Worm (Caenorhabditis elegans) whole organism, L4 larva: Measurements from ENCODE around the gene vit-3.

ENCODE experiments used
- T20F7.1 ChIP-seq: fragments of 200-800 bp; sonication (Bioruptor generic); optimal IDR thresholded peaks from 2 replicates; lab custom pipeline; 2018; ENCODE audit warnings: mild to moderate bottlenecking, missing genetic modification characterization, missing compliant biosample characterization
- Y105C5A.15 ChIP-seq: fragments of 200-800 bp; sonication (Bioruptor generic); IDR thresholded peaks from 2 replicates; pipeline ENCODE4 v1.3.6; 2022; ENCODE audit warnings: missing genetic modification characterization, missing compliant biosample characterization
- Y5F2A.4 ChIP-seq: fragments of 200-800 bp; sonication (Bioruptor generic); optimal IDR thresholded peaks from 2 replicates; lab custom pipeline; 2018; ENCODE audit warnings: mild to moderate bottlenecking, missing genetic modification characterization, missing compliant biosample characterization
- aha-1 ChIP-seq: fragments of 150-350 bp; peaks from one replicate; lab custom pipeline; 2014; ENCODE audit warnings: missing biosample characterization, missing genetic modification characterization
- aly-2 ChIP-seq: sonication (generic microtip); optimal IDR thresholded peaks from 2 replicates; lab custom pipeline; 2018; ENCODE audit warnings: missing biosample characterization, missing genetic modification characterization
- ama-1 ChIP-seq: fragments of 150-350 bp; optimal IDR thresholded peaks from 2 replicates; lab custom pipeline; 2014; ENCODE audit warnings: inconsistent platforms, mixed read lengths
- arid-1 ChIP-seq: fragments of 200-800 bp; sonication (Bioruptor generic); conservative IDR thresholded peaks from 2 replicates; pipeline ENCODE4 v1.3.6; 2022; ENCODE audit warnings: missing genetic modification reagents, missing genetic modification characterization, missing compliant biosample characterization
- ctbp-1 ChIP-seq: fragments of 200-800 bp; sonication (Bioruptor generic); IDR thresholded peaks from 2 replicates; pipeline ENCODE4 v1.3.6; 2022; ENCODE audit warnings: missing genetic modification reagents, missing genetic modification characterization, missing compliant biosample characterization
- daf-16 ChIP-seq, 3 experiments: sonication (generic microtip); optimal IDR thresholded peaks; 2 replicates each; lab custom pipeline; 2016 to 2017; ENCODE audit warnings: missing genetic modification characterization in 3 of 3, missing genetic modification reagents in 3 of 3, mild to moderate bottlenecking in 2 of 3, missing compliant biosample characterization in 2 of 3, missing biosample characterization in 1 of 3, moderate library complexity in 1 of 3
- daf-8 ChIP-seq: fragments of 200-800 bp; sonication (Bioruptor generic); IDR thresholded peaks from 2 replicates; pipeline ENCODE4 v1.3.6; 2022; ENCODE audit warnings: missing genetic modification characterization, missing compliant biosample characterization
- dmd-6 ChIP-seq: fragments of 200-800 bp; sonication (Bioruptor generic); IDR thresholded peaks from 2 replicates; pipeline ENCODE4 v1.3.6; 2022; ENCODE audit warnings: missing genetic modification reagents, missing genetic modification characterization, missing compliant biosample characterization
- dmd-9 ChIP-seq: fragments of 200-800 bp; sonication (Bioruptor generic); IDR thresholded peaks from 2 replicates; pipeline ENCODE4 v1.3.6; 2022; ENCODE audit warnings: missing genetic modification reagents, missing genetic modification characterization, missing compliant biosample characterization
- duxl-1 ChIP-seq: sonication (generic microtip); optimal IDR thresholded peaks from 2 replicates; lab custom pipeline; 2016; ENCODE audit warnings: mild to moderate bottlenecking, missing genetic modification characterization, moderate library complexity, missing compliant biosample characterization; ENCODE audit not compliant: poor library complexity
- dve-1 ChIP-seq: sonication (generic microtip); optimal IDR thresholded peaks from 2 replicates; lab custom pipeline; 2017; ENCODE audit warnings: antibody characterized with exemption, mild to moderate bottlenecking, missing genetic modification characterization, missing compliant biosample characterization; ENCODE audit not compliant: insufficient read depth
- fkh-10 ChIP-seq: fragments of 150-350 bp; optimal IDR thresholded peaks from 2 replicates; lab custom pipeline; 2014; ENCODE audit warnings: missing biosample characterization, missing genetic modification reagents, missing genetic modification characterization
- hif-1 ChIP-seq, 2 experiments: sonication (generic microtip); optimal IDR thresholded peaks; 2 replicates each; lab custom pipeline; 2016 to 2017; ENCODE audit warnings: missing compliant biosample characterization in 2 of 2, missing genetic modification characterization in 2 of 2, missing genetic modification reagents in 2 of 2, missing genotype in 2 of 2, mild to moderate bottlenecking in 1 of 2
- hlh-11 ChIP-seq: fragments of 200-800 bp; sonication (Bioruptor generic); optimal IDR thresholded peaks from 2 replicates; lab custom pipeline; 2018; ENCODE audit warnings: mild to moderate bottlenecking, missing genetic modification characterization, missing compliant biosample characterization
- hlh-30 ChIP-seq: sonication (generic microtip); optimal IDR thresholded peaks from 2 replicates; lab custom pipeline; 2017; ENCODE audit warnings: antibody characterized with exemption, mild to moderate bottlenecking, missing genetic modification characterization, missing compliant biosample characterization; ENCODE audit not compliant: insufficient read depth
- hmg-1.1 ChIP-seq: fragments of 200-800 bp; sonication (Bioruptor generic); IDR thresholded peaks from 2 replicates; pipeline ENCODE4 v1.3.6; 2022; ENCODE audit warnings: missing genetic modification reagents, missing genetic modification characterization, missing compliant biosample characterization
- lin-13 ChIP-seq: fragments of 150-350 bp; optimal IDR thresholded peaks from 2 replicates; lab custom pipeline; 2014; ENCODE audit warnings: missing biosample characterization, missing genetic modification reagents, missing genetic modification characterization
- lsy-2 ChIP-seq, 2 experiments: fragments of 150-350 bp in 1 of 2; sonication (generic microtip) in 1 of 2; optimal IDR thresholded peaks; 2 replicates each; lab custom pipeline; 2014 to 2017; ENCODE audit warnings: missing biosample characterization in 2 of 2, missing genetic modification characterization in 2 of 2
- mdl-1 ChIP-seq, 2 experiments: fragments of 150-350 bp in 1 of 2; sonication (generic microtip) in 1 of 2; optimal IDR thresholded peaks; 2 replicates each; lab custom pipeline; 2014 to 2017; ENCODE audit warnings: missing biosample characterization in 2 of 2, missing genetic modification characterization in 2 of 2
- mes-2 ChIP-seq: sonication (generic microtip); optimal IDR thresholded peaks from 2 replicates; lab custom pipeline; 2016; ENCODE audit warnings: missing genotype, mild to moderate bottlenecking, missing genetic modification characterization, missing compliant biosample characterization; ENCODE audit not compliant: poor library complexity, severe bottlenecking
- mxl-3 ChIP-seq: fragments of 200-800 bp; sonication (Bioruptor generic); optimal IDR thresholded peaks from 2 replicates; lab custom pipeline; 2018; ENCODE audit warnings: mild to moderate bottlenecking, missing genetic modification characterization, missing compliant biosample characterization
- nhr-28 ChIP-seq: fragments of 150-350 bp; optimal IDR thresholded peaks from 2 replicates; lab custom pipeline; 2014; ENCODE audit warnings: missing biosample characterization, missing genetic modification characterization
- nhr-77 ChIP-seq: fragments of 150-350 bp; optimal IDR thresholded peaks from 2 replicates; lab custom pipeline; 2014; ENCODE audit warnings: missing biosample characterization, missing genetic modification characterization
- pha-4 ChIP-seq, 2 experiments: fragments of 150-350 bp in 1 of 2; fragments of 200-800 bp in 1 of 2; sonication (Bioruptor generic) in 1 of 2; IDR thresholded peaks in 1 of 2; optimal IDR thresholded peaks in 1 of 2; 2 replicates each; pipeline versions ENCODE4 v1.3.6 to Lab custom; 2014 to 2022; ENCODE audit warnings: missing genetic modification characterization in 2 of 2, missing genetic modification reagents in 2 of 2, missing biosample characterization in 1 of 2, missing compliant biosample characterization in 1 of 2
- php-3 ChIP-seq: fragments of 200-800 bp; sonication (Bioruptor generic); IDR thresholded peaks from 2 replicates; pipeline ENCODE4 v1.3.6; 2022; ENCODE audit warnings: missing genetic modification reagents, missing genetic modification characterization, missing compliant biosample characterization
- pqm-1 ChIP-seq: sonication (generic microtip); optimal IDR thresholded peaks from 2 replicates; lab custom pipeline; 2017; ENCODE audit warnings: missing biosample characterization, missing genetic modification characterization
- saeg-2 ChIP-seq: fragments of 200-800 bp; sonication (Bioruptor generic); IDR thresholded peaks from 2 replicates; pipeline ENCODE4 v1.3.6; 2022; ENCODE audit warnings: missing genetic modification reagents, missing genetic modification characterization, missing compliant biosample characterization
- tra-1 ChIP-seq: fragments of 200-800 bp; sonication (Bioruptor generic); IDR thresholded peaks from 2 replicates; pipeline ENCODE4 v1.3.6; 2022; ENCODE audit warnings: missing genetic modification reagents, missing genetic modification characterization, missing compliant biosample characterization
- unc-39 ChIP-seq: sonication (generic microtip); optimal IDR thresholded peaks from 2 replicates; lab custom pipeline; 2017; ENCODE audit warnings: missing biosample characterization, missing genetic modification characterization
- unc-62 ChIP-seq, 3 experiments: fragments of 150-350 bp in 1 of 3; sonication (generic microtip); optimal IDR thresholded peaks in 2 of 3; peaks in 1 of 3; 1 replicate in 1 of 3; 2 replicates in 2 of 3; lab custom pipeline; 2014 to 2017; ENCODE audit warnings: missing biosample characterization in 3 of 3, missing genetic modification characterization in 3 of 3, missing genetic modification reagents in 3 of 3, missing genotype in 1 of 3
- zfp-3 ChIP-seq: fragments of 200-800 bp; sonication (Bioruptor generic); conservative IDR thresholded peaks from 2 replicates; pipeline ENCODE4 v1.3.6; 2022; ENCODE audit warnings: missing genetic modification reagents, missing genetic modification characterization, missing compliant biosample characterization
- zip-11 ChIP-seq: fragments of 200-800 bp; sonication (Bioruptor generic); IDR thresholded peaks from 2 replicates; pipeline ENCODE4 v1.3.6; 2022; ENCODE audit warnings: missing genetic modification characterization, missing compliant biosample characterization

Gene vit-3

ce11 chrX:3536302-3537251 is 35.8 kb downstream of the vit-3 start (continued):
- peak; percentile 25 for TF ChIP-seq hlh-11
- TF ChIP-seq zfp-3 (GFP tag; lab: Robert Waterston, UW), result no peak
- TF ChIP-seq lsy-2 (tag; optimal IDR thresholded peaks at IDR 0.05; lab: Kevin White, UChicago), result no peak
- TF ChIP-seq zip-11 (GFP tag; lab: Robert Waterston, UW), result no peak
- TF ChIP-seq daf-16 (GFP tag; optimal IDR thresholded peaks at IDR 0.05; lab: Kevin White, UChicago), result peak in 1 of 2 experiments; percentile 47
- TF ChIP-seq daf-16 (tag; optimal IDR thresholded peaks at IDR 0.05; lab: Kevin White, UChicago), result no peak
- no peak for TF ChIP-seq ctbp-1 (GFP tag; lab: Robert Waterston, UW)
- peak; percentile 66 for TF ChIP-seq hlh-30
- TF ChIP-seq unc-39 (tag; lab: Kevin White, UChicago), result no peak
- no peak for TF ChIP-seq mdl-1 (tag; optimal IDR thresholded peaks at IDR 0.05; lab: Kevin White, UChicago)
- no peak for TF ChIP-seq mes-2
- TF ChIP-seq aly-2, result no peak
- peak; percentile 10 for TF ChIP-seq aha-1 (tag; lab: Kevin White, UChicago)
- TF ChIP-seq ama-1 (lab: Kevin White, UChicago), result no peak
- no peak for TF ChIP-seq duxl-1 (tag; lab: Kevin White, UChicago)
- no peak for TF ChIP-seq saeg-2
- no peak for TF ChIP-seq pha-4 (GFP tag; IDR thresholded peaks at IDR 0.05; lab: Robert Waterston, UW)
- no peak for TF ChIP-seq pha-4 (tag; optimal IDR thresholded peaks at IDR 0.05; lab: Kevin White, UChicago)
- TF ChIP-seq, all 104 proteins: peak for 8

- TF ChIP-seq unc-62 (GFP tag; optimal IDR thresholded peaks at IDR 0.05 in 1 of 2; lab: Kevin White, UChicago) (peak in 1 of 2 experiments; percentile 87), unc-62 (tag; optimal IDR thresholded peaks at IDR 0.05; lab: Kevin White, UChicago) (no peak), fkh-10 (GFP tag; lab: Kevin White, UChicago) (peak; percentile 10), hmg-1.1 (GFP tag; lab: Robert Waterston, UW) (peak; percentile 39; the same call in 1 of the 2 replicates), daf-8 (no peak)
- TF ChIP-seq, all 104 proteins: peak for 3
Measured at ce11 chrX:3535505-3535904, 36.8 kb downstream of the vit-3 start.

- peak in 1 of 2 experiments; percentile 78 for TF ChIP-seq unc-62 (GFP tag; optimal IDR thresholded peaks at IDR 0.05 in 1 of 2; lab: Kevin White, UChicago)
- no peak for TF ChIP-seq unc-62 (tag; optimal IDR thresholded peaks at IDR 0.05; lab: Kevin White, UChicago)
- TF ChIP-seq dve-1 (tag; lab: Kevin White, UChicago), result peak; percentile 88
- TF ChIP-seq dmd-9 (GFP tag; lab: Robert Waterston, UW), result no peak
- TF ChIP-seq aha-1 (tag; lab: Kevin White, UChicago), result peak; percentile 98
- TF ChIP-seq pqm-1 (tag; lab: Kevin White, UChicago), result peak; percentile 87
- TF ChIP-seq dmd-6 (GFP tag; lab: Robert Waterston, UW), result peak; percentile 89
- no peak for TF ChIP-seq T20F7.1 (GFP tag; lab: Kevin White, UChicago)
- no peak for TF ChIP-seq Y105C5A.15 (GFP tag; lab: Robert Waterston, UW)
- no peak for TF ChIP-seq daf-16 (GFP tag; optimal IDR thresholded peaks at IDR 0.05; lab: Kevin White, UChicago)
- peak; percentile 92 for TF ChIP-seq daf-16 (tag; optimal IDR thresholded peaks at IDR 0.05; lab: Kevin White, UChicago)
- peak; percentile 8 for TF ChIP-seq mes-2
- peak in 1 of 2 experiments; percentile 80 for TF ChIP-seq mdl-1 (tag; optimal IDR thresholded peaks at IDR 0.05; lab: Kevin White, UChicago)
- TF ChIP-seq mxl-3, result peak; percentile 80
- TF ChIP-seq tra-1, result 0 out of 2 replicates have a peak, but pooled peaks have one; percentile 68
- peak; percentile 69 for TF ChIP-seq hlh-30
- TF ChIP-seq hif-1 (tag; optimal IDR thresholded peaks at IDR 0.05; lab: Kevin White, UChicago), result no peak
- TF ChIP-seq nhr-28 (tag; lab: Kevin White, UChicago), result peak; percentile 89
- TF ChIP-seq nhr-77 (tag; lab: Kevin White, UChicago), result peak; percentile 55
- TF ChIP-seq hlh-11, result peak; percentile 80
- TF ChIP-seq lin-13 (GFP tag; lab: Kevin White, UChicago), result no peak
- no peak for TF ChIP-seq Y5F2A.4
- peak; percentile 88 for TF ChIP-seq php-3 (GFP tag; lab: Robert Waterston, UW)
- TF ChIP-seq arid-1 (GFP tag; lab: Robert Waterston, UW), result no peak
- TF ChIP-seq lsy-2 (tag; optimal IDR thresholded peaks at IDR 0.05; lab: Kevin White, UChicago), result peak in 1 of 2 experiments; percentile 23
Measured at ce11 chrX:3534218-3534617, 38.1 kb downstream of the vit-3 start.
